Worm (Caenorhabditis elegans) whole organism, late embryonic: ENCODE results near the gene sftb-6.

Experiments
- F13H6.1 ChIP-seq: sonication (generic microtip); optimal IDR thresholded peaks from 2 replicates; lab custom pipeline; 2016; ENCODE audit warnings: missing genetic modification characterization, missing compliant biosample characterization
- K02D7.2 ChIP-seq: sonication (generic microtip); optimal IDR thresholded peaks from 2 replicates; lab custom pipeline; 2017; ENCODE audit warnings: mild to moderate bottlenecking, missing genetic modification characterization, missing compliant biosample characterization
- ahr-1 ChIP-seq: sonication (generic microtip); optimal IDR thresholded peaks from 2 replicates; lab custom pipeline; 2016; ENCODE audit warnings: missing genetic modification characterization, missing compliant biosample characterization
- ama-1 ChIP-seq: fragments of 150-350 bp; optimal IDR thresholded peaks from 2 replicates; lab custom pipeline; 2014
- ceh-14 ChIP-seq: sonication (generic microtip); optimal IDR thresholded peaks from 2 replicates; lab custom pipeline; 2016; ENCODE audit warnings: missing genotype, missing genetic modification characterization, missing compliant biosample characterization
- ceh-19 ChIP-seq: fragments of 200-800 bp; sonication (Bioruptor generic); optimal IDR thresholded peaks from 2 replicates; lab custom pipeline; 2018; ENCODE audit warnings: mild to moderate bottlenecking, missing genetic modification characterization, missing compliant biosample characterization
- ceh-2 ChIP-seq: sonication (generic microtip); optimal IDR thresholded peaks from 2 replicates; lab custom pipeline; 2016; ENCODE audit warnings: missing genotype, missing genetic modification characterization, missing compliant biosample characterization
- ceh-31 ChIP-seq: sonication (generic microtip); optimal IDR thresholded peaks from 2 replicates; lab custom pipeline; 2016; ENCODE audit warnings: missing genetic modification characterization, missing compliant biosample characterization
- ceh-48 ChIP-seq: sonication (generic microtip); optimal IDR thresholded peaks from 2 replicates; lab custom pipeline; 2016; ENCODE audit warnings: missing genetic modification characterization, inconsistent platforms, missing compliant biosample characterization
- ceh-9 ChIP-seq: sonication (generic microtip); optimal IDR thresholded peaks from 2 replicates; lab custom pipeline; 2016; ENCODE audit warnings: mild to moderate bottlenecking, missing genetic modification characterization, inconsistent platforms, missing compliant biosample characterization
- dve-1 ChIP-seq: sonication (generic microtip); optimal IDR thresholded peaks from 2 replicates; lab custom pipeline; 2017; ENCODE audit warnings: antibody characterized with exemption, mild to moderate bottlenecking, missing genetic modification characterization, missing compliant biosample characterization
- elt-2 ChIP-seq: sonication (generic microtip); optimal IDR thresholded peaks from 2 replicates; lab custom pipeline; 2016; ENCODE audit warnings: missing genetic modification reagents, missing genetic modification characterization, missing compliant biosample characterization
- ets-4 ChIP-seq: sonication (generic microtip); optimal IDR thresholded peaks from 2 replicates; lab custom pipeline; 2016; ENCODE audit warnings: missing genetic modification characterization, missing compliant biosample characterization
- eyg-1 ChIP-seq: sonication (generic microtip); optimal IDR thresholded peaks from 2 replicates; lab custom pipeline; 2016; ENCODE audit warnings: missing genotype, missing genetic modification characterization, missing compliant biosample characterization
- gmeb-2 ChIP-seq: sonication (generic microtip); optimal IDR thresholded peaks from 2 replicates; lab custom pipeline; 2016; ENCODE audit warnings: missing genetic modification characterization, inconsistent platforms, missing compliant biosample characterization
- hlh-30 ChIP-seq: sonication (generic microtip); optimal IDR thresholded peaks from 2 replicates; lab custom pipeline; 2017; ENCODE audit warnings: antibody characterized with exemption, missing genetic modification characterization, missing compliant biosample characterization; ENCODE audit not compliant: insufficient read depth
- lim-6 ChIP-seq: sonication (generic microtip); optimal IDR thresholded peaks from 2 replicates; lab custom pipeline; 2016; ENCODE audit warnings: missing genetic modification characterization, missing compliant biosample characterization
- madf-2 ChIP-seq: sonication (generic microtip); optimal IDR thresholded peaks from 2 replicates; lab custom pipeline; 2017; ENCODE audit warnings: missing genetic modification characterization, missing compliant biosample characterization
- mec-3 ChIP-seq: sonication (generic microtip); optimal IDR thresholded peaks from 2 replicates; lab custom pipeline; 2016; ENCODE audit warnings: borderline replicate concordance, missing genetic modification characterization, missing compliant biosample characterization
- nfya-1 ChIP-seq: sonication (generic microtip); optimal IDR thresholded peaks from 2 replicates; lab custom pipeline; 2017; ENCODE audit warnings: missing genetic modification characterization, mild to moderate bottlenecking, missing compliant biosample characterization, antibody characterized with exemption, moderate library complexity
- pax-1 ChIP-seq: fragments of 150-350 bp; optimal IDR thresholded peaks from 2 replicates; lab custom pipeline; 2014; ENCODE audit warnings: missing biosample characterization, missing genetic modification characterization
- pha-2 ChIP-seq: sonication (generic microtip); optimal IDR thresholded peaks from 2 replicates; lab custom pipeline; 2017; ENCODE audit warnings: mild to moderate bottlenecking, missing genetic modification characterization, missing compliant biosample characterization
- pqm-1 ChIP-seq: sonication (generic microtip); optimal IDR thresholded peaks from 2 replicates; lab custom pipeline; 2016; ENCODE audit warnings: missing genetic modification characterization, missing compliant biosample characterization
- pros-1 ChIP-seq: fragments of 150-350 bp; optimal IDR thresholded peaks from 2 replicates; lab custom pipeline; 2014; ENCODE audit warnings: missing biosample characterization, missing genetic modification reagents, missing genetic modification characterization
- rnt-1 ChIP-seq: sonication (generic microtip); optimal IDR thresholded peaks from 2 replicates; lab custom pipeline; 2016; ENCODE audit warnings: missing genetic modification characterization, missing compliant biosample characterization
- sdc-2 ChIP-seq: sonication (generic microtip); optimal IDR thresholded peaks from 2 replicates; lab custom pipeline; 2016; ENCODE audit warnings: missing genotype, missing genetic modification characterization, missing compliant biosample characterization
- sox-2 ChIP-seq: fragments of 200-800 bp; sonication (Bioruptor generic); IDR thresholded peaks from 2 replicates; pipeline ENCODE4 v1.3.6; 2022; ENCODE audit warnings: missing genetic modification reagents, missing genetic modification characterization, missing compliant biosample characterization
- syd-9 ChIP-seq: sonication (generic microtip); optimal IDR thresholded peaks from 2 replicates; lab custom pipeline; 2016; ENCODE audit warnings: mild to moderate bottlenecking, missing genetic modification characterization, moderate library complexity, missing compliant biosample characterization
- tbx-2 ChIP-seq: sonication (generic microtip); optimal IDR thresholded peaks from 2 replicates; lab custom pipeline; 2016; ENCODE audit warnings: missing genetic modification characterization, missing compliant biosample characterization
- ttx-3 ChIP-seq: sonication (generic microtip); optimal IDR thresholded peaks from 2 replicates; lab custom pipeline; 2016; ENCODE audit warnings: missing genetic modification reagents, missing genetic modification characterization, missing compliant biosample characterization
- unc-42 ChIP-seq: sonication (generic microtip); optimal IDR thresholded peaks from 2 replicates; lab custom pipeline; 2016; ENCODE audit warnings: missing genotype, missing genetic modification characterization, missing compliant biosample characterization

The sftb-6 gene

DNA sequence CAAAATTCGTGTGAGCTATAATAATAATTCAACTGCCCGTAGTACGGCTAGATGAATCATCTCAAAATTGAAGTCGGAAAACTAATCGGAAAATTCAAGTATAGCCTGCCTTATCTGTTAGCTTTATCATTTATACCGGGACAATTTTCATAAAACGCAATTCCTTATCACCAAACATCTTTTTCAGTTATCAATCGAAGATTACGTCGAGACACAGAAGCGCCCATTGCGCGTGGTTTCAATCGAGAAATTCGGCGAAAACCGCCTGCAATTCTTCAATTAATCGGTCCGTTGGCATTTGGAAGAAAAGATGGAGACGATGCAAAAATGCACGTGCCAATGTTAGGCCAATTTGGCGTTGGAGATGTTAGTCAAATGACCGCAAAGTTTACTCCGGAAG lies 14.0 kb downstream of the sftb-6 start:
- TF ChIP-seq elt-2 (tag; lab: Kevin White, UChicago) = peak; percentile 18
- TF ChIP-seq ama-1 = no peak

DNA sequence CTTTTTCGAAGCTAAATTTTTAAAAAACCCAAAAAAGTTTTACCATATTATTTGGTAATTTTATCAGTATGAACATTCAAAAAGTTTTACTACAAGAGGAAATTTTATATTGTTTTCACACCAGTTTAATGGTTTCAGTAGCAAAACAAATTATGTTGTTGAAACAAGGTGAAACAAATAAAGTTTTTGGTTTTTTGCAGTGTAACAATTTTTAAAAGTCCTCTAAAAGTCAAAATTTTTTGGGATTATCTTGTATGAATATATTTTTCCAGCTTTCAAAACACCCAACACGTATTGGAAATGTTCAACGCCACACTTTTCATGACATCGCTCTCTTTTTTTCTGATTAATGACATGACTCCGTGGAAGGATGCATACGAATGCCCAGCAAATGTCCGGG lies 18.7 kb downstream of the sftb-6 start, which contains the start of gene srt-54:
Gene srt-54, plus strand, starts transcription at position 301 of the 400 bp plus-strand sequence.
- TF ChIP-seq rnt-1 (tag; lab: Kevin White, UChicago) (no peak), madf-2 (tag; lab: Kevin White, UChicago) (no peak), ama-1 (no peak), ahr-1 (tag; lab: Kevin White, UChicago) (no peak)

DNA sequence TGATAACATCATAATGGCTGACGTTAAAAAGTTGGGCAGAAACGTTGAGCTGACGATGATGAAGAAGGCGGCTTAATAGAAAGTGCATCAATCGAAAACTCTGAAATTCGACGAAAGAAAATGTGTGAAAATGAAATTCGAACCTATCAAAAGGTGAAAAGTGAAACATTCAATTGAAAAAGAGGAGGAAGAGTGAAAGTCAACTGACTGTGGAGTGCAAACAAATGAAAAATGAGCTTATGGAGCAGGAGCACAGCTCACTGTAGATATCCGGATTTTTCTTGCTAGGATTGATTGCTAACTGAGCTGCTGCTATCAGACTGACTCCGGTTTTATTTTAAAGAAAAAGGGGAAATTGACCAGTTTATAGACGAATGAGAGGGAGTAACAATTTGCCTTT lies 22.9 kb downstream of the sftb-6 start, which contains the start of gene K10B4.3:
Gene K10B4.3, minus strand, starts transcription at position 101 of the 400 bp plus-strand sequence.
- no peak for TF ChIP-seq pha-2 (tag; lab: Kevin White, UChicago)
- no peak for TF ChIP-seq ceh-2
- TF ChIP-seq ceh-48 (tag; lab: Kevin White, UChicago) = no peak

DNA sequence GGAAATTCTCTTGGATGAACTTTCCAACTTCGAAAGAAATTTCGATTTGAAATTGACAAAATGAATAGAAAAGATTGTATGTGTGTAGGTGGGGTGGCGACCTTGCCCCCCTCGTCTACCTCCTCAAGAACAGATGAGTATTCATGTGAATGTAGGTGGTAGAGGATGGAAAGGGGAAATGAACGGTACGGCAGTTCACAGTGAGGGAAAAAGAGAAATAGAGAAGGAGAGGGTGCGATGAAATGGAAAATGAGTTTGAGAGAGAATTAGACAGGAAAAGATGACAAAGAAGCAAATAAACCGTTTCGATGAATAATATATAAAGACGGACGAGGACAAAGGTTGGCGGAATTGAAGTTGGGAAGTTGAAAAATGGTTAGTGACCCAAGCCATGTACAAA lies 23.8 kb downstream of the sftb-6 start:
- TF ChIP-seq ets-4 = no peak
- TF ChIP-seq nfya-1 (tag; lab: Kevin White, UChicago) = peak; percentile 31
- peak; percentile 40 for TF ChIP-seq ceh-31
- TF ChIP-seq F13H6.1 = no peak

DNA sequence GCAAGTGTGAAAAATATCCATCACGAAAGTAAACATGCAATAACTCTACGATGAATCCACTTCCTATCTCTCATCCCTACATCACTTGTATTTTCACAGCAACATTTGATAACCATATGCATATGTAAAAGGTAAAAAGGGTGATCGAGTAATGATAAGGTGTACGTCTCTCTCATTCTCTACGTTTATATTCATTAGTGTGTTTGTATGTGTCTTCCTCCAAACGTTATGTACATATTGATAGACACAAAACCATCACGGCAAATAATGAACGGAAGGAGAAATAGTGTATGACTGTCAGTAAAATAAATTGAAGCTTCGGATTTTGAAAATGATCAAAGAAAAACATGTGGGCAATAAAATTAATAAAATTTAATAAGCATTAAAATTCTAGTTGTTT lies 24.3 kb downstream of the sftb-6 start:
- TF ChIP-seq elt-2 (tag; lab: Kevin White, UChicago) = peak; percentile 40
- no peak for TF ChIP-seq ets-4
- peak; percentile 24 for TF ChIP-seq tbx-2 (tag; lab: Kevin White, UChicago)

DNA sequence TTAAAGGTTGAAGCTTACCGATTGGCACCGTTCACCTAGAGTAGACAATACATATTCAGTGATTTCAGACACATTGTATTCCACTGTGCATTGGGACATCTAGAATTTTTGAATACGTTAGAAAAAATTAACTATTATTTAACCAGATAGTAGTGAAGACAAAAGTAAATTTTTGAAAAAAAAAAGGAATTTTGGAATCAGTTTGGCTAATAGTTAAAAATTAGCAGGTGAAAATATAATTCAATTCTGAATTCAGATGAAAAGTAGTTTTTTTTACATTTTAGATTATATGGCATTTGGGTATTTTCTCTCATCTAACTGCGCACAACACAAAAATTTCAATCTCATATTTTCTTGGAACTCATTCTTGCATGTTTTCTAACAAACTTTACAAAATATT lies 26.7 kb downstream of the sftb-6 start, which contains the start of gene nmur-2:
Gene nmur-2, minus strand, starts transcription at position 101 of the 400 bp plus-strand sequence.
- TF ChIP-seq unc-42 (no peak), gmeb-2 (tag; lab: Kevin White, UChicago) (no peak), lim-6 (tag; lab: Kevin White, UChicago) (no peak), ceh-9 (tag; lab: Kevin White, UChicago) (no peak)

DNA sequence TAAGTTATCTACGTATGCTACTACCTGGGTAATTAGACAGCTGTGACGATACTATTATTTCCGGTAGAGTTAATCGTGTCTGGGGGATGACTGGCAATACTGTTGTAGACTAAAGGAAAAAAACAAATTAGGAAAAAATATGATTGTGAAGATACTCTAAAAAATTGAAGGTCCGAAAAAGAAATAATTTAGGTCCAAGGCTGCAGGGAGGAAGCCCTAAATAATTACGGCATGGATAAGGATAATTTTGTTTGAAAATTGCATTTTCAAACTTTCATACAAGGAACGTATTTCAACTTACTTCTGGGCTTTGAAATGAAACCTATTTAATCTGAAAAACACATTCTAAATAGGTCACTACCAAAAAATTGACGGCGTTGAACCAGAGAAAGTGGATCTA lies 30.7 kb downstream of the sftb-6 start, which contains the start of gene srd-3:
Gene srd-3, minus strand, starts transcription at position 101 of the 400 bp plus-strand sequence.
- no peak for TF ChIP-seq syd-9 (tag; lab: Kevin White, UChicago)
- no peak for TF ChIP-seq K02D7.2 (tag; lab: Kevin White, UChicago)
- TF ChIP-seq pha-2 (tag; lab: Kevin White, UChicago) = no peak
- TF ChIP-seq pax-1 (tag; lab: Kevin White, UChicago) = no peak
- no peak for TF ChIP-seq ceh-2
- no peak for TF ChIP-seq sox-2
- no peak for TF ChIP-seq hlh-30 (tag; lab: Kevin White, UChicago)
- TF ChIP-seq mec-3 (tag; lab: Kevin White, UChicago) = no peak
- no peak for TF ChIP-seq ttx-3 (tag; lab: Kevin White, UChicago)
- TF ChIP-seq dve-1 (tag; lab: Kevin White, UChicago) = no peak
- TF ChIP-seq ceh-31 = no peak
- TF ChIP-seq pqm-1 (tag; lab: Kevin White, UChicago) = no peak
- TF ChIP-seq sdc-2 = no peak
- no peak for TF ChIP-seq pros-1 (tag; lab: Kevin White, UChicago)
- TF ChIP-seq eyg-1 = no peak
- TF ChIP-seq ceh-14 (tag; lab: Kevin White, UChicago) = no peak
- TF ChIP-seq ceh-19 (GFP tag; lab: Kevin White, UChicago) = no peak
